Worm (Caenorhabditis elegans): Measurements from ENCODE around the gene C44C1.6.
A peak's percentile ranks its signal among the peaks of the same experiment; 100 is the strongest.

Gene C44C1.6

DNA sequence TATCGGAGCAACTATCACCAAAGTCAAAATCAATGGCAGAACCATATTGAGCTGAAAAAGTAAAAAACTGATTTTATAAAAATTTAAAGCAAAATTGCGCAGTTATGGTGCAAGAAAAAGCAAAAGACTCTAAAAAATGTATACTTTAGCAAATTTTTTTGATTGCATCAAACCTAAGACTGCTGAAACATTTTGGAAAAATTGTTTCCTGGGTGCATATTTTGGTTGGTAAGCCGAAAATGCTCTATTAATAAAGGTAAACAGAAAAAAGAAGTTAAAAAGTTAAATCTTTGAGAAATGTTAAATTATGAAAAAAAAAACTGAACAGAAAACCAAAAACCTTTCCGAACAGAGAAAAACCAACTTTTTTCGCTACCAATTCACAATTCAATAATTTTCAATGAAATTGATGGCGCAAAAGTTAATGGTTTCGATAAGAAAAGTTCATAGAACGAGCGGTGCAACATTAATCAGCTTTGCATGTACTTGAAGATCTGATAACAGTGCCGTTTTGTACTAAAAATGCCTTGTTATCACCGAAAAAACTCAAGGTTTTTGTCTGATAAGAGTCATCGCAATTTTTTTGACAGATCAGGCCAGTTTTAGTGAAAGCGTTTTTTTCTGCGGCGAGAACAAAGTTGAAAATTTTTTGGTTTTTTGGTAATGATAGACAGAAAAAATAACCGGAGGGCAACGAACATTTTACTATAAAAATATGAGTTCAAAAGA, 8.1 kb upstream of the C44C1.6 start, which contains the start of gene abhd-3.2:
Gene abhd-3.2, minus strand, starts transcription at position 51 of the 729 bp plus-strand sequence.
- TF ChIP-seq unc-62 (GFP tag; optimal IDR thresholded peaks at IDR 0.05), result no peak

DNA sequence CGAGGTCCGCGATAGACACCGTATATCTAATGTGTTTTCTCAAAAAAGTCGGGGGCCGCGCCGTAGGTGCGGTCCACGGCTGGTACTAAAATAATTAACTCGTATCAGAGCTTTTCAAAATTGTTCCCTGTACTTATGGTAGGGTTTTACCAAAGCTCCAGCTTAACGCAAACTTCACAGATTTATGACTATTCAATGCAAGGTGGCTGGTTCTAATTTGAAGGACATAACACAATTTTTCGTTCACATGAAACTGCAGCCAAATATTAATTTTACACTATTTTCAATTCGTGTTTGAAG, 5.1 kb upstream of the C44C1.6 start:
- TF ChIP-seq unc-62 (GFP tag; optimal IDR thresholded peaks at IDR 0.05), result no peak

DNA sequence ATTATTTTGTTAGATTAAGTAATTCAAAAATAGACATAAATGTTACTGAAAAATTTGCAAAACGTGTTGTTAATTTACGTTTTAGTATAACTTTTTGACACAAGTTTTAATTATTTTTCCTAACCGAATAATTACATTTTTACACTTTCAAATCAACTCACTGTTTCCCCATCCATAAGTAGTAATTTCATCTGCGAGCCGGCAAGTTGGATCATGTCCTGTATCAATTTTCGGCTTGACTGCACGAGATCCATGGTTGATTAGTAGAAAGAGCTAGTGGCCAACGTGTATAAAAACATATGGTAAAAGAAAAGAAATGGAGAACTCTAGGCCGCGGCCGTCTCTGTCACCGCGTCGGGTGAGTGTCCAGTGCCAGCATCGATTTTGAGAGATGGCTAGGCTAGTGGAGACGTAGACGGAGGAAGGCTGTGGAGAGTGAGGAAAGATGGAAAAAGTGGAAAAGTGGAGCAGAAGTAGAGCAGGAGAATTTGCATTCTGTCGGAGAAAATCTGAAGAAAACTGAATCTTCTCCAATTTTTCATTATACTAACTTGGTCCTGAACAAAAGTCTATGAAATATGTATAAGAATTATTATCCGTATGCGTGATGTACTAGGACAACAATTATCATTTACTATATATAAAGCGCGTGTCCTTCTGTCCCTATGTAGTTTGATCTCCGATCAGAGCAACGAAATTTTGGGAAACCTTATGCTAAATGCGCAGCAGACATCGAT, 4.6 kb upstream of the C44C1.6 start, which contains the start of gene vps-45:
Gene vps-45, minus strand, starts transcription at position 350 of the 737 bp plus-strand sequence.
- TF ChIP-seq unc-62 (GFP tag; optimal IDR thresholded peaks at IDR 0.05), result no peak

DNA sequence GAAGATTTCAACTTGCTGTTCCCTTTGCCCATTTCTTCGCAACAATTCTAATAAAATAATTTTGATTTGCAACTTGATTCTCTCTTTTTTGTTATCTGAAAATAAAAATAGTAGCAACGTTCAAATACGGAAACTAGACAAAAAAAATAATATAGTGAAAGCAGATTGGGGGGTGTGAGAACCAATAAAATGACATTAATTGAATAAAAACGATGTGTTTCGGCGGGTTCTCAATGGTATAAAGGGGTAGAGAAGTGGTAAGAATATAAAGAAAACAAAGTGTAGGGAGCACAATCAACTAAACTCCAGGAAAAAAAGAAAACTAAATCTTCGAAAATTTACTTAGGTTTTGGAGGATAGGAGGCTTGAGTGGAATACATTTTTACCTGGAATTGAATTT, 6.9 kb downstream of the C44C1.6 start, which contains the start of gene ncs-1:
Gene ncs-1, minus strand, starts transcription at position 101 of the 400 bp plus-strand sequence.
- TF ChIP-seq unc-62 (GFP tag; optimal IDR thresholded peaks at IDR 0.05), result no peak

DNA sequence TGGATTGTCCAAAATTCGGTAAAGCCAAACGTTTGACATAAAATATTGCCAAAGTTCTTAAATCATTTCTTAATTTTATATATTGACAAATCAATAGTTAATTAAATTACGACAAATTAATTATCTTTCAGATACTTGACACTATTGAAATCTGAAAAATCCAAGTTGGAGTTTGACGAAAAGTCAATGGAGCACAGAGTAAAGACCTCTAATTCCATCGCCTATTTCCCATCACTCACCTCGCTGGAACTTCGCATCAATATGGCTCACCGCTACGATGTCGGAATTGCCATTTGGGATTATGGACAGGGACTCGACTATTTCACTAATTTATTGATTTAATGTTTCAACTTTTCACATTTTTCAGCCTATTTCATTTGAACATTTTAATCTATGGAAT, 9.9 kb downstream of the C44C1.6 start:
- no peak for TF ChIP-seq unc-62 (GFP tag; optimal IDR thresholded peaks at IDR 0.05)

DNA sequence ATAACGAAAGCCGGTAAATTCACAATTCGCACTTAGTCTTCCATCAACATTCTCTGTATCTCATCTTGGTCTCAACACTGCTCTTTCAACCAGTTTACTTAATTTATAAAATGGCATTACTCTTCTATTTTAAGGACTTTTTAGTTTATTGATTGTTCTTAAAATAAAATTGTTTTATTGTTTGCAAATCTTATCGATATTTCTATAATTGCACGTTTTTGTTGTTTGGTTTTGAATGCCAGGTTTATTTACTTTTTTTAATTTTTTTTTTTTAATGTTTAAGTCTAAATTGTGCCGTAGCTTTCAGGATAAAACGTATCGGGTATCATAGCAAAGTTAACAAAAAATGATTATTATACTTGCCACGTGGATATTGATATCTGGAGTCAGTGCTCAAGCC, 12.5 kb downstream of the C44C1.6 start, which contains the start of gene chil-10:
Gene chil-10, plus strand, starts transcription at position 301 of the 400 bp plus-strand sequence.
- TF ChIP-seq unc-62 (GFP tag; optimal IDR thresholded peaks at IDR 0.05), result no peak

DNA sequence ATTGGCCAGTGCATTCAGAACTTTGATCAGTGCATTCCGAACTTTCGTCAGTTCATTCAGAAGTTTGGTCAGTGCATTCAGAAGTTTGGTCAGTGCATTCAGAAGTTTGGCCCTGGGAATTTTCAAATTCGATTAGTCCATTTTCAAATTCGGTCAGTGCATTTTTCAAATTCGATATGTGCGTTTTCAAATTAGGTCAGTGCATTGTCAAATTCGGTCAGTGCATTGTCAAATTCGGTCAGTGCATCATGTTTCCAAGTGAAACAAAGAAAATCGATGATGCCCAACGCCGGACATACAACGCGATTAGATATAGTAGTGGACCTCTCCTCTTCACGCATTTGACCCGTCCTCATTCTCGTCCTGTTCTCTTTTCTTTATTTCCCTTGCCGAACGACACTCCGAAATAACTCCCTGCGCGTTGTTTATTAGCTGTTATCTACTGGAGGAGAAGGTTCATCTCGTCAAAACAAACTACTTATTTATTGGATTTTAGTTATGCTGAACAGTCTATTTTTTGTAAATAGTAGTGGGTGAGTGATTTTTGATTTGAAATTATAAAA, 15.5 kb downstream of the C44C1.6 start, which contains the start of gene apm-3:
Gene apm-3, plus strand, starts transcription at position 477 of the 563 bp plus-strand sequence.
- TF ChIP-seq unc-62 (GFP tag; optimal IDR thresholded peaks at IDR 0.05), result no peak

DNA sequence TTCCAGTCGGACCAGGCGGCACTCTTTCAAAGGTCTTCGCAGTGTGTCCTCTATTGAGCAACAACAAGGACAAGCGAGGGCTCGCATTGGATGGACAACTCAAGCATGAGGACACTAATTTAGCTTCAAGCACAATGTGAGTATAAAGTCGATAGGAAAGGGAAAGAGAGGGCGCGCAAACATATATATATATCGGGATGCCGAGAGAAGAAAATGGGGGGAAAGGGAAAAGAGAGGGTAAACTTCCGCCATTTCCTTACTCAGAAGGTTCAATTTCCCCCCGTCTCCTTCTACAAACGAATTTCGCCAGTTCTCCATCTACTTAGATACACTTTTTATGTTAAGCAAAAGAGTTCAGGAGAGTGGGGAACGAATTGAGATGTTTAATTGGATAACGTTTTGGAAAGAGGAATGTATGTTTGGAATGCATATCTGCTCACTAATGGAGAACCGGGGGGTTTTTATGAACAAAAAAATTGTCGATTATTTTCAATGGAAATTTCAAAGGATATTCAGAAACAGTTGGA, 17.4 kb downstream of the C44C1.6 start:
- no peak for TF ChIP-seq unc-62 (GFP tag; optimal IDR thresholded peaks at IDR 0.05)

DNA sequence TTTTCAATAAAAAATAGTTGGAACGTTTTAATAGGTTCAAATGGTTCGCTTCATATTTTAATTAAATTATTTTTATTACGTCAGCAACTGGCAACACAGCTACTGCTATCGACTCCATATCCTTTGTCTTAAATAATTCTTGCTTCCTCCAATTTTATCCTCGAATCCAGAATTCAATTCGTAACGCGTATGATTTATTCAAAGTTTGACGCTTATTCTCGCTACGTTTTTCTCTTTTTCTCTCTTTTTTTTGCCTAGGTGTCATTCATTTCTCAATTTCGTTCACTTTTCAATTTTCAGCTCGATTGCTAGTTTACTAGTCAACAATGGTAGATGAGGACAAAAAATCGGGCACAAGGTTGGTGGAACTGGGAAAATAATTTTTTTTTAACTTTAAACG, 19.6 kb downstream of the C44C1.6 start, which contains the start of gene arr-1:
Gene arr-1, plus strand, starts transcription at position 301 of the 400 bp plus-strand sequence.
- TF ChIP-seq unc-62 (GFP tag; optimal IDR thresholded peaks at IDR 0.05), result no peak

DNA sequence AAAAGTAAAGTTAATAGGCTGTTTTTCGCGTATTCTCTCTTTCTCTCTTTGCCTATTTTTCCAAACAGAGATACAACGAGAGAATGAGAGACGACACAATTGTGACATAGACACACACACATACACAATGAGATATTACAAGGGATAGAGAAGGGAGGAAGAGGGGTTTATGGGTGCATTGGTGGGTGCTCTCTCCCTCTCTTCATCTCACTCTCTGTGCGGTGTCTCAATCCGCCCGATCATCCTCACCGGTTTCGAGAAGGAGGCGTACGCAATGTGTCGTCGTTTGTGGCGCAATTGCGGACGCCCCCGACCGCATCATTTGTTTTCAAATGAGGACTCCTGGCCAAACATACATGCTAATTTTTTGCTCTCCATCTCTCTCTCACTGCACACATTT, 20.6 kb downstream of the C44C1.6 start:
- TF ChIP-seq unc-62 (GFP tag; optimal IDR thresholded peaks at IDR 0.05), result peak; percentile 35

DNA sequence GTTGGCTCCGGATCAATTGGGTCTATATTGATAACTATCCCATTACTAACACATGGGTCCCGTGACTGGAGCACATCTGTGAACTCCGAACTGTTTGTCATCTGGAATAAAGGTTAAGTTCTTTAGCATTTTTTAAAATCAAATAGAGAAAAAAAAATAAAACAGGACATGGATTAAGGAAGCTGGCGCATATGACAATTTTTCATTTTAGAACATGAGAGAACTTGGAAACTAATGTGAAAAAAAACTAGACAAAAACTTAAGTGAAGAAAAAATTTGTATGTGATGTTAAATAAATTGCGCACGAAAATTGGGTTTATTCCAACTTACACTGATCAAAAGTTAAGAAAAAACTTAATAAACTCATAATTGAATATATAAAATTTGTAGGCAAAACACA, 21.3 kb downstream of the C44C1.6 start, which contains the start of gene sms-2:
Gene sms-2, minus strand, starts transcription at position 101 of the 400 bp plus-strand sequence.
- TF ChIP-seq unc-62 (GFP tag; optimal IDR thresholded peaks at IDR 0.05), result no peak

DNA sequence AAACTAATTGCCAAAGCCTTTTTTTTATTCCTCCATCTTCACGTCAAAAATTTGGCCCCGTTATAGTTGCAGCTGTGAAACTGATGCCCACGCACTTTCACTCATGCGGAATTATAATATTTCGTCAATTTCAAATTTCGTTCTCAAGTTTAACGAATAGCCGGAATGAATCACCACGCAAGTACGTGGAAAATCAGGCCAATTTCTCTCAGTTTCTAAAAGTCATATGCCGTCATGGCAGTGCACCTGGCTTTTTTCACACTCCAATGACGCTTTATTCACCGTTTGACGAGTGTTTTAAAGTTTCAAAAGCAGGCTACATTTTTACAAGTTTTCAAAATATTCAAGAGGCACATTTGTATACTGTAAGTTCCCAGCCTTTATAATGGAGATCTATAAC, 22.2 kb downstream of the C44C1.6 start:
- TF ChIP-seq unc-62 (GFP tag; optimal IDR thresholded peaks at IDR 0.05), result no peak

DNA sequence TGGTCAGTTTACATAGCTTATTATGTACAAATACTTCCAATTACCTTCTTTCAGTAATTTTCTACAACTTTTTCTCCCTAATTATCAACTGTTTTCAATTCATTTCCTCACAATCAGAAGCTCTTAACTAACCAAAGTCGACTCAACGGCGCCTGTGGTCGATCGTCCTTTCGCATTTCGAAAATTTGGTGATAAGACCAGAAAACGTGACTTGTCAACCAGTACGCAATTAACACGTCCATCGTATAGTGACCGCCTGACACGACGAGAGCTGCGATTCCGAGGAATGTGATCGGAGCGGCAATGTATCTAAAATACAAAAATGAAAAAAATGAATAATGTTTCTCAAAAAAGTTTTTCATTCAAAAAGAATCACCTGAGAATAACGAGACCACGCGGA, 24.4 kb downstream of the C44C1.6 start:
- no peak for TF ChIP-seq unc-62 (GFP tag; optimal IDR thresholded peaks at IDR 0.05)

DNA sequence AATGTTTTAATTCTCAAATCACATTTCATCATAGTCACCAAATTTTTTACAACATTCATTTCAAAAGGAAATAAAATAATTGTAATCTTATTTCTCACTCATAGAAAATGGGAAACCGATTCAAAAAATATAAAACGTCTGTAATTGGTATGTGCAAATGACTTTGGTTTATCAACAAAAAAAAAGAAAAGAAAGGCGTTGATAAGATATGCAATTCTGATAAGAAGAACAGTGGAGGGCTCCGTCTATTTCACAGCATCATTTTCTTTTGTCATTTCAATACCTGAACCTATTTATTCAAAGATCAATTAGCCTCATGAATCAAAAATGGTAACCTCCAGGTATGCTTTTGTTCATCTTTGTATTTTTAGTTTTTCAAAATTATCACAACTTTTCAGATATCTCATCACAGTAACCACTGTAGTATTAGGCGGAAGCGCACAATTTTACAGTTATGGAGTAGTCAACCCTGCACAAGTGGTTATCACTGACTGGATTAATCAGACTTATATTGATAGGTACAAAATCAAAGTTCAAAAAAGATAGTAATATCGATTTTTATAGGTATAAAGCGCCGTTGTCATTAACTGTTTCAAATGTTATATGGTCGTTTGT, 31.7 kb downstream of the C44C1.6 start, which contains the start of gene F53H8.3:
Gene F53H8.3, plus strand, starts transcription at position 275 of the 615 bp plus-strand sequence.
- no peak for TF ChIP-seq unc-62 (GFP tag; optimal IDR thresholded peaks at IDR 0.05)

DNA sequence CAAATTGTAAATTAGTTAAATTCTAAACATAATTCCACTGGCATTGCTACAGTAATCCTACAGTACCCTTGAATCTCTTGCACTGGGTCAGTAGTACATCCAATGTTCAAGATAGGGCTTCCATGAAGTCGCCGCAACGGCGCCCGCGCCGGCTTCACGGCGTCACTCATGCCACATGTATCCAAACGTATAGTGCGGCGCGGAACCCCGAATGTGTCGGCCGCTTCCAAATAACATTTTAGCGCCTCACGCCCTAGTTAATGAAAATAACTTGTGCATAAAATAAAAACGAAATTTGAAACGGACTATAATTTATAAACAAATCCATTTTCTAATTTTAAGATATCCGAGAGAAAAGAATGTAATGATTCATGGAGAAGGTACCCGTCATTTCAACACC, 34.1 kb downstream of the C44C1.6 start:
- TF ChIP-seq unc-62 (GFP tag; optimal IDR thresholded peaks at IDR 0.05), result no peak

DNA sequence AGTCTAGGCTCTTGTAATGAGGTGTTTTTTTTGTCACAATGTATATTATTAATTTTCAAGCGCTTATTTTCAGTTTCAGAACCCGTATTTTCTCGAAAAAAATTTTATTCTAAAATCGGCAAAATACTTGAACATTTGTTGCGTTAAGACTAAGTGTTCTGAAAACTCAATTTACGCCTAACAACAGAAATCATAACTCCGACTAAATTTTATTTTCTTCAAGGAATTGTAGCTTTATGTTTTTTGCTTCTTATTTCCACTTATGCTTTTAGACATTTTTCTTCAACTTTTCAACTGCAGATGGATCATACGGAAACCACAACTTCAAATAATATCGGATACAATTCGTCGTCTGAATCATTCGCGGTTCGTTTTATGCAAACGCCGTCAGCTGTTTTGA, 36.6 kb downstream of the C44C1.6 start, which contains the start of gene F35H12.1:
Gene F35H12.1, plus strand, starts transcription at position 301 of the 400 bp plus-strand sequence.
- no peak for TF ChIP-seq unc-62 (GFP tag; optimal IDR thresholded peaks at IDR 0.05)
